Fruit fly (Drosophila melanogaster): ENCODE results near the gene CG12531.

The CG12531 gene

dm6 chrX:19750626-19751149 is 32.0 kb downstream of the CG12531 start, which contains the start of gene Abcd3 (continued):
- TF ChIP-seq sens (GFP tag), result peak; percentile 88
- TF ChIP-seq CG1529 (GFP tag; optimal IDR thresholded peaks at IDR 0.05), result no peak
- no peak for TF ChIP-seq yki (optimal IDR thresholded peaks at IDR 0.05)
- TF ChIP-seq shn (GFP tag; optimal IDR thresholded peaks at IDR 0.05), result peak; percentile 1
- TF ChIP-seq HLH54F (GFP tag; optimal IDR thresholded peaks at IDR 0.05), result peak; percentile 39
- TF ChIP-seq Kr (GFP tag; optimal IDR thresholded peaks at IDR 0.05), result no peak
- no peak for TF ChIP-seq bsh (GFP tag; optimal IDR thresholded peaks at IDR 0.05)
- peak; percentile 34; the same call in 1 of the 2 replicates for TF ChIP-seq CG10366 (GFP tag; IDR thresholded peaks at IDR 0.05)
- no peak for TF ChIP-seq CG14050 (GFP tag; IDR thresholded peaks at IDR 0.05)
- TF ChIP-seq CG6689 (GFP tag; IDR thresholded peaks at IDR 0.05), result no peak
- TF ChIP-seq caup (GFP tag; optimal IDR thresholded peaks at IDR 0.05; ENCODE audit: severe bottlenecking), result peak; percentile 45
- no peak for TF ChIP-seq CG14441 (GFP tag; IDR thresholded peaks at IDR 0.05)
- TF ChIP-seq psq (GFP tag; optimal IDR thresholded peaks at IDR 0.05), result no peak
- TF ChIP-seq ERR (GFP tag; optimal IDR thresholded peaks at IDR 0.05), result peak; percentile 28
- no peak for TF ChIP-seq CG4424 (GFP tag; optimal IDR thresholded peaks at IDR 0.05)
- no peak for TF ChIP-seq ranshi (GFP tag; IDR thresholded peaks at IDR 0.05)
- peak; percentile 66 for TF ChIP-seq amos (GFP tag; IDR thresholded peaks at IDR 0.05; ENCODE audit: partially characterized antibody)
- no peak for TF ChIP-seq Drgx (GFP tag; IDR thresholded peaks at IDR 0.05)
- TF ChIP-seq lola (GFP tag; optimal IDR thresholded peaks at IDR 0.05), result no peak
- TF ChIP-seq CG11456 (GFP tag; IDR thresholded peaks at IDR 0.05), result 0 out of 3 replicates have a peak, but pooled peaks have one; percentile 49
- peak; percentile 58; the same call in 1 of the 2 replicates for TF ChIP-seq vvl (GFP tag; IDR thresholded peaks at IDR 0.05)
- TF ChIP-seq peb (GFP tag; IDR thresholded peaks at IDR 0.05), result no peak
- TF ChIP-seq trh (GFP tag; optimal IDR thresholded peaks at IDR 0.05), result no peak
- TF ChIP-seq CG7963 (GFP tag; IDR thresholded peaks at IDR 0.05; ENCODE audit: partially characterized antibody), result peak; percentile 62; the same call in 2 of the 3 replicates
- peak; percentile 69 for TF ChIP-seq CG8924 (tag; optimal IDR thresholded peaks at IDR 0.05)
- TF ChIP-seq CG31224 (GFP tag; IDR thresholded peaks at IDR 0.05), result 0 out of 2 replicates have a peak, but pooled peaks have one; percentile 10
- peak; percentile 17 for TF ChIP-seq CG17912 (GFP tag; optimal IDR thresholded peaks at IDR 0.05)
- peak; percentile 10 for TF ChIP-seq CG11504 (tag; optimal IDR thresholded peaks at IDR 0.05)
- TF ChIP-seq CG14965 (GFP tag; optimal IDR thresholded peaks at IDR 0.05; ENCODE audit: borderline replicate concordance), result no peak
- TF ChIP-seq Antp (GFP tag; optimal IDR thresholded peaks at IDR 0.05), result peak; percentile 27
- no peak for TF ChIP-seq Doc2 (GFP tag; IDR thresholded peaks at IDR 0.05)
- TF ChIP-seq pita (GFP tag; optimal IDR thresholded peaks at IDR 0.05), result no peak
- TF ChIP-seq wdn (GFP tag; IDR thresholded peaks at IDR 0.05), result no peak
- peak; percentile 41; the same call in 2 of the 3 replicates for TF ChIP-seq zfh1 (GFP tag; IDR thresholded peaks at IDR 0.05)
- TF ChIP-seq CG2120 (GFP tag; optimal IDR thresholded peaks at IDR 0.05), result no peak
- peak; percentile 23 for TF ChIP-seq CG31365 (tag; optimal IDR thresholded peaks at IDR 0.05)
- no peak for TF ChIP-seq CG1233 (GFP tag; optimal IDR thresholded peaks at IDR 0.05)
- TF ChIP-seq dmrt11E (tag; optimal IDR thresholded peaks at IDR 0.05), result no peak
- no peak for TF ChIP-seq tap (tag; optimal IDR thresholded peaks at IDR 0.05)
- peak in 1 of 2 experiments; percentile 59 for TF ChIP-seq Eip74EF (GFP tag; optimal IDR thresholded peaks at IDR 0.05)
- no peak for TF ChIP-seq pnt (GFP tag; optimal IDR thresholded peaks at IDR 0.05)
- TF ChIP-seq ato (GFP tag; IDR thresholded peaks at IDR 0.05; ENCODE audit: partially characterized antibody), result peak; percentile 60; the same call in 1 of the 2 replicates
- peak; percentile 27 for TF ChIP-seq CG2202 (tag; optimal IDR thresholded peaks at IDR 0.05)
- TF ChIP-seq CG15514 (GFP tag; optimal IDR thresholded peaks at IDR 0.05), result peak; percentile 77
- no peak for TF ChIP-seq CG2129 (GFP tag; IDR thresholded peaks at IDR 0.05; ENCODE audit: partially characterized antibody)
- TF ChIP-seq Neu2 (GFP tag; optimal IDR thresholded peaks at IDR 0.05; ENCODE audit: borderline replicate concordance), result no peak
- TF ChIP-seq gro (GFP tag; optimal IDR thresholded peaks at IDR 0.05), result peak; percentile 49
- no peak for TF ChIP-seq Dad (GFP tag; optimal IDR thresholded peaks at IDR 0.05)
- peak; percentile 31 for TF ChIP-seq ems (GFP tag; optimal IDR thresholded peaks at IDR 0.05)
- no peak for TF ChIP-seq CG10321 (GFP tag; IDR thresholded peaks at IDR 0.05)
